Worm (Caenorhabditis elegans) whole organism, midembryonic: Measurements from ENCODE around the gene Y51H4A.8.

Source experiments
- T22C8.4 ChIP-seq: fragments of 200-800 bp; sonication (Bioruptor generic); IDR thresholded peaks from 2 replicates; pipeline ENCODE4 v1.3.6; 2022; ENCODE audit warnings: missing genetic modification characterization, missing compliant biosample characterization
- cog-1 ChIP-seq: sonication (generic microtip); optimal IDR thresholded peaks from 2 replicates; lab custom pipeline; 2016; ENCODE audit warnings: missing genetic modification characterization, missing compliant biosample characterization
- flt-1 ChIP-seq: fragments of 200-800 bp; sonication (Bioruptor generic); IDR thresholded peaks from 2 replicates; pipeline ENCODE4 v1.3.6; 2022; ENCODE audit warnings: missing genetic modification characterization, missing compliant biosample characterization
- klf-2 ChIP-seq: fragments of 200-800 bp; sonication (Bioruptor generic); conservative IDR thresholded peaks from 2 replicates; pipeline ENCODE4 v1.3.6; 2022; ENCODE audit warnings: missing genetic modification reagents, missing genetic modification characterization, missing compliant biosample characterization
- med-1 ChIP-seq: sonication (generic microtip); optimal IDR thresholded peaks from 2 replicates; lab custom pipeline; 2017; ENCODE audit warnings: missing genetic modification characterization, mild to moderate bottlenecking, missing compliant biosample characterization, antibody characterized with exemption, missing genetic modification reagents; ENCODE audit not compliant: insufficient read depth
- ref-1 ChIP-seq: fragments of 200-800 bp; sonication (Bioruptor generic); conservative IDR thresholded peaks from 2 replicates; pipeline ENCODE4 v1.3.6; 2022; ENCODE audit warnings: missing genetic modification reagents, missing genetic modification characterization, missing compliant biosample characterization
- tab-1 ChIP-seq: fragments of 200-800 bp; sonication (Bioruptor generic); IDR thresholded peaks from 2 replicates; pipeline ENCODE4 v1.3.6; 2022; ENCODE audit warnings: missing genetic modification characterization, missing compliant biosample characterization
- ztf-23 ChIP-seq: fragments of 200-800 bp; sonication (Bioruptor generic); IDR thresholded peaks from 2 replicates; pipeline ENCODE4 v1.3.6; 2022; ENCODE audit warnings: missing genetic modification reagents, missing genetic modification characterization, missing compliant biosample characterization
- ztf-29 ChIP-seq: fragments of 200-800 bp; sonication (Bioruptor generic); IDR thresholded peaks from 2 replicates; pipeline ENCODE4 v1.3.6; 2022; ENCODE audit warnings: missing genetic modification reagents, missing genetic modification characterization, missing compliant biosample characterization

Y51H4A.8 gene

ce11 chrIV:16533361-16533760 lies 45.0 kb downstream of the Y51H4A.8 start, which contains the start of gene Y51H4A.6:
Gene Y51H4A.6, plus strand, starts transcription at chrIV:16533661.
- TF ChIP-seq ref-1 (GFP tag; lab: Robert Waterston, UW): no peak

- TF ChIP-seq ztf-23 (GFP tag; lab: Robert Waterston, UW) (no peak), ztf-29 (GFP tag; lab: Robert Waterston, UW) (no peak), flt-1 (GFP tag; lab: Robert Waterston, UW) (no peak), cog-1 (tag; lab: Kevin White, UChicago) (no peak), ref-1 (GFP tag; lab: Robert Waterston, UW) (no peak), T22C8.4 (GFP tag; lab: Robert Waterston, UW) (no peak), tab-1 (GFP tag; lab: Robert Waterston, UW) (no peak)
Measured at ce11 chrIV:16528375-16528774, 50.0 kb downstream of the Y51H4A.8 start, which contains the start of gene Y51H4A.937. Gene Y51H4A.937, plus strand, starts transcription at chrIV:16528675.

- TF ChIP-seq ztf-23 (GFP tag; lab: Robert Waterston, UW): no peak
- TF ChIP-seq tab-1 (GFP tag; lab: Robert Waterston, UW): no peak
- TF ChIP-seq klf-2 (GFP tag; lab: Robert Waterston, UW): no peak
- no peak for TF ChIP-seq ref-1 (GFP tag; lab: Robert Waterston, UW)
- no peak for TF ChIP-seq ztf-29 (GFP tag; lab: Robert Waterston, UW)
- TF ChIP-seq cog-1 (tag; lab: Kevin White, UChicago): no peak
- no peak for TF ChIP-seq med-1
- TF ChIP-seq T22C8.4 (GFP tag; lab: Robert Waterston, UW): no peak
Measured at ce11 chrIV:16526038-16526437, 52.3 kb downstream of the Y51H4A.8 start, which contains the start of gene Y51H4A.5. Gene Y51H4A.5, minus strand, starts transcription at chrIV:16526138.
